Worm (Caenorhabditis elegans) whole organism, L3 larva: ENCODE data around the gene skr-21.

Experiments used
- ZK546.5 ChIP-seq: sonication (generic microtip); optimal IDR thresholded peaks from 2 replicates; lab custom pipeline; 2017; ENCODE audit warnings: missing biosample characterization, missing genetic modification characterization
- egl-5 ChIP-seq: fragments of 150-350 bp; optimal IDR thresholded peaks from 2 replicates; lab custom pipeline; 2017; ENCODE audit warnings: missing biosample characterization, missing genetic modification reagents, missing genetic modification characterization, inconsistent platforms
- elt-1 ChIP-seq: fragments of 150-350 bp; optimal IDR thresholded peaks from 2 replicates; lab custom pipeline; 2014; ENCODE audit warnings: missing biosample characterization, missing genetic modification characterization
- elt-3 ChIP-seq, 3 experiments: fragments of 150-350 bp in 1 of 3; sonication (generic microtip) in 2 of 3; optimal IDR thresholded peaks; 2 replicates in 2 of 3; 4 replicates in 1 of 3; lab custom pipeline; 2014 to 2017; ENCODE audit warnings: missing biosample characterization in 3 of 3, missing genetic modification characterization in 3 of 3
- fkh-10 ChIP-seq: sonication (generic microtip); optimal IDR thresholded peaks from 2 replicates; lab custom pipeline; 2017; ENCODE audit warnings: missing biosample characterization, missing genetic modification reagents, missing genetic modification characterization
- fos-1 ChIP-seq: fragments of 150-350 bp; optimal IDR thresholded peaks from 2 replicates; lab custom pipeline; 2014; ENCODE audit warnings: missing biosample characterization, missing genetic modification characterization
- lin-15B ChIP-seq: fragments of 150-350 bp; optimal IDR thresholded peaks from 2 replicates; lab custom pipeline; 2014; ENCODE audit warnings: missing biosample characterization, missing genetic modification characterization
- lin-39 ChIP-seq: fragments of 150-350 bp; optimal IDR thresholded peaks from 2 replicates; lab custom pipeline; 2018; ENCODE audit warnings: missing biosample characterization, missing genetic modification reagents, missing genetic modification characterization
- skn-1 ChIP-seq: fragments of 150-350 bp; optimal IDR thresholded peaks from 2 replicates; lab custom pipeline; 2014; ENCODE audit warnings: missing biosample characterization, missing genetic modification characterization
- snpc-4 ChIP-seq: fragments of 150-350 bp; optimal IDR thresholded peaks from 2 replicates; lab custom pipeline; 2014; ENCODE audit warnings: missing biosample characterization, missing genetic modification characterization
- ztf-11 ChIP-seq: fragments of 150-350 bp; optimal IDR thresholded peaks from 2 replicates; lab custom pipeline; 2014; ENCODE audit warnings: missing biosample characterization, missing genetic modification characterization
- ztf-4 ChIP-seq: fragments of 150-350 bp; optimal IDR thresholded peaks from 2 replicates; lab custom pipeline; 2014; ENCODE audit warnings: missing biosample characterization, missing genetic modification characterization

DNA sequence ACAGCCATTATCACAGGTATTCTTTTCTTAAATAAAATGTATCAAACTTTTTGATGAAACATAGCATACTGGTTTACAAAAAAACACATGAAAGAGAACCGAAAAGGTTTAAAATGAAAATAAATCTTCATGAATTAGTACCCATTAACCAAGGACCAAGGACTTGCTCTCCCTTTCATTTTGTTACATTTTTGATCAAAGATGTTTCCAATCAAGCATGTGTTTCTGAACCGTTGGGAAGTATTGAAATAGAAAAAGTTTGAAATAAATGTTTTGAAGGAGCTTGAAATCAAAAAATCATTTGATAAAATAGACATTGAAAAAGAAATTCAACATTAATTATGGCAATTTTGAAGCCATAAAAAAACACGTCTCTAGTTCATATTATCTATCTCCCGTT, 13.9 kb downstream of the skr-21 start:
- TF ChIP-seq ZK546.5 (tag; lab: Kevin White, UChicago) (no peak), snpc-4 (no peak), egl-5 (tag; lab: Kevin White, UChicago) (no peak), lin-15B (no peak), fos-1 (tag; lab: Kevin White, UChicago) (no peak), skn-1 (no peak), ztf-4 (no peak), elt-3 (tag; optimal IDR thresholded peaks at IDR 0.05; lab: Kevin White, UChicago) (no peak), ztf-11 (no peak), fkh-10 (GFP tag; lab: Kevin White, UChicago) (no peak), elt-1 (tag; lab: Kevin White, UChicago) (no peak), lin-39 (no peak)
